Worm (Caenorhabditis elegans) whole organism, mixed stage, embryonic: ENCODE measurements around the gene cyl-1.

ENCODE experiments used
- blmp-1 ChIP-seq: fragments of 150-350 bp; optimal IDR thresholded peaks from 2 replicates; lab custom pipeline; 2014; ENCODE audit warnings: missing biosample characterization, missing genetic modification characterization
- ces-1 ChIP-seq: fragments of 150-350 bp; optimal IDR thresholded peaks from 2 replicates; lab custom pipeline; 2014; ENCODE audit warnings: missing biosample characterization, missing genetic modification reagents, missing genetic modification characterization
- elt-1 ChIP-seq: sonication (generic microtip); optimal IDR thresholded peaks from 2 replicates; lab custom pipeline; 2017; ENCODE audit warnings: missing genetic modification characterization, mild to moderate bottlenecking, missing compliant biosample characterization, antibody characterized with exemption, moderate library complexity, borderline replicate concordance; ENCODE audit not compliant: insufficient read depth
- lsy-2 ChIP-seq: fragments of 150-350 bp; optimal IDR thresholded peaks from 2 replicates; lab custom pipeline; 2014; ENCODE audit warnings: missing biosample characterization, missing genetic modification characterization
- mep-1 ChIP-seq: fragments of 150-350 bp; optimal IDR thresholded peaks from 2 replicates; lab custom pipeline; 2017; ENCODE audit warnings: missing biosample characterization, missing genetic modification reagents, missing genetic modification characterization, inconsistent platforms
- nhr-12 ChIP-seq: fragments of 150-350 bp; optimal IDR thresholded peaks from 2 replicates; lab custom pipeline; 2014; ENCODE audit warnings: missing biosample characterization, missing genetic modification characterization
- nhr-237 ChIP-seq: fragments of 150-350 bp; optimal IDR thresholded peaks from 2 replicates; lab custom pipeline; 2014; ENCODE audit warnings: missing biosample characterization, missing genetic modification characterization
- pha-4 ChIP-seq: fragments of 150-350 bp; optimal IDR thresholded peaks from 2 replicates; lab custom pipeline; 2018; ENCODE audit warnings: missing biosample characterization, missing genetic modification reagents, missing genetic modification characterization
- snpc-4 ChIP-seq: fragments of 150-350 bp; optimal IDR thresholded peaks from 2 replicates; lab custom pipeline; 2014; ENCODE audit warnings: missing biosample characterization, missing genetic modification characterization
- sptf-1 ChIP-seq: sonication (generic microtip); optimal IDR thresholded peaks from 2 replicates; lab custom pipeline; 2017; ENCODE audit warnings: mild to moderate bottlenecking, missing genetic modification characterization, moderate library complexity, missing compliant biosample characterization

ce11 chrV:11995862-11996261 lies 2.3 kb upstream of the cyl-1 start, which contains the start of gene C52E4.12:
- TF ChIP-seq nhr-237 (tag; lab: Kevin White, UChicago) = no peak
- no peak for TF ChIP-seq lsy-2 (tag; lab: Kevin White, UChicago)
- TF ChIP-seq nhr-12 = no peak
- no peak for TF ChIP-seq snpc-4 (tag; lab: Kevin White, UChicago)
- no peak for TF ChIP-seq blmp-1
- TF ChIP-seq sptf-1 (tag; lab: Kevin White, UChicago) = no peak
- no peak for TF ChIP-seq elt-1 (tag; lab: Kevin White, UChicago)
- TF ChIP-seq mep-1 (tag; lab: Kevin White, UChicago) = no peak
- TF ChIP-seq pha-4 = no peak
- no peak for TF ChIP-seq ces-1
